Worm (Caenorhabditis elegans): Measurements from ENCODE around the gene cdh-8.

DNA sequence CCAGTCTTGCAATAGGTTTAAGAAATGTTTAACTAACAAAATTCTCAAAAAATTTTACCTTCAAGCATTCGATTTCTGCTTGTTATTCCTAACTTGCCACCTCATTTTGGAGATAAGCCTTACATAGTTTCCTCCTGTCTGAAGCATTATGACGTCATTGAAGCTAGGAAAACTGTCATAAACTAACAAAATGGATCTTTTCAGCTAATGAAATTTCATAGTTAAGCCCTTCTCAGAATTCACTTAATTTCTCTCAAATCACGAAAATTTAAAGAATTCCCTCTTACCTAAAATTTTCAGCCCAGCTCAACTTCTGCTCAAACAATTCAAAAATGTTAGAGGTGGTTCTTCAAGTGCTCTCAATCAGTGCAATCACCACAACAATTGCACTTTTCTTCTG, 32.4 kb upstream of the cdh-8 start, which contains the start of gene swt-1:
- TF ChIP-seq lin-15B (tag; optimal IDR thresholded peaks at IDR 0.05) (no peak), nhr-28 (tag; optimal IDR thresholded peaks at IDR 0.05) (no peak), fkh-10 (GFP tag; optimal IDR thresholded peaks at IDR 0.05) (no peak), nhr-67 (tag; optimal IDR thresholded peaks at IDR 0.05) (no peak), lin-39 (tag; optimal IDR thresholded peaks at IDR 0.05) (no peak), nhr-11 (tag; optimal IDR thresholded peaks at IDR 0.05) (no peak), unc-62 (GFP tag; optimal IDR thresholded peaks at IDR 0.05) (no peak), pqm-1 (tag; optimal IDR thresholded peaks at IDR 0.05) (no peak), nhr-43 (tag; optimal IDR thresholded peaks at IDR 0.05; ENCODE audit: poor library complexity, severe bottlenecking) (no peak)
